Fruit fly (Drosophila melanogaster) S2 (cell line): ENCODE data around the gene CG14401.

ENCODE experiments used
- CG8478 ChIP-seq: fragments of >200 bp; optimal IDR thresholded peaks from 2 replicates; lab custom pipeline; 2018
- CTCF ChIP-seq, 2 experiments: fragments of >200 bp; optimal IDR thresholded peaks; 2 replicates each; lab custom pipeline; 2018

The CG14401 gene

dm6 chr2L:20904327-20904726, 34.7 kb downstream of the CG14401 start:
- TF ChIP-seq CG8478 = no peak
- no peak for TF ChIP-seq CTCF (optimal IDR thresholded peaks at IDR 0.05; lab: Kevin White, UChicago)

- TF ChIP-seq CTCF (optimal IDR thresholded peaks at IDR 0.05; lab: Kevin White, UChicago) (no peak), CG8478 (no peak)
These were observed 35.4 kb downstream of the CG14401 start for dm6 chr2L:20905025-20905424.

DNA sequence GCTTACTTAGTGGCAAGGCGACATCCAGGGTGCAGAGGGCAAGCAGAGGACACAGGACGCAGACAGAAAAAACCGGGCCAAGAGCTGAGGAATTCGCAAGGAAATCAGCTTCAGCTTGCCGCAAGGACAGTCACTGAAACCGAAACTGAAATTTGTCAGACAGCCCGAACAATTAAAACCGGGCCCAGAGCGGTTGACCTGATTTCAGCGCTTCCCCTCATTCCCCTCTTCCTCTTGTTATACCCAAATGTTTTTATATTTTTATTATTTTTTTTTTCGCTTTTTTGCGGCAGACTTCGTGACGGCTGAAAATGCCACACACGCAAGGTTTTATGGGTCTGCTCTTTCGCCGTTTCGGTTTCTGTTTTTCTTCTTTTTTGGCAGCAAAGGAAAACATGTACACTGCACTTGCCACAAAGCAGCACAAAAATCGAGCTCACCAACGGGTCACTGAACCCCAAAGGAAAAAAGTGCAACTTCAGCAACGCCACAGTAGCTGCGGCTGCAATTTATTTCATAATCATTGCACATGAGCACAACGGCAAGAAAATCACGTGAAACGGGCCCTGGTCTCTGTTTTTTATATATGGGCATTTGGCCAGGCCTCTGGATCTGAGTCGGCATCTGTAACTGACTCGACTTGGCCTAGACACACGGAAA, 38.5 kb downstream of the CG14401 start:
- TF ChIP-seq CTCF (optimal IDR thresholded peaks at IDR 0.05; lab: Kevin White, UChicago) (no peak), CG8478 (no peak)

- TF ChIP-seq CG8478 (no peak), CTCF (optimal IDR thresholded peaks at IDR 0.05; lab: Kevin White, UChicago) (no peak)
These were observed 39.6 kb downstream of the CG14401 start for dm6 chr2L:20909301-20909700.

DNA sequence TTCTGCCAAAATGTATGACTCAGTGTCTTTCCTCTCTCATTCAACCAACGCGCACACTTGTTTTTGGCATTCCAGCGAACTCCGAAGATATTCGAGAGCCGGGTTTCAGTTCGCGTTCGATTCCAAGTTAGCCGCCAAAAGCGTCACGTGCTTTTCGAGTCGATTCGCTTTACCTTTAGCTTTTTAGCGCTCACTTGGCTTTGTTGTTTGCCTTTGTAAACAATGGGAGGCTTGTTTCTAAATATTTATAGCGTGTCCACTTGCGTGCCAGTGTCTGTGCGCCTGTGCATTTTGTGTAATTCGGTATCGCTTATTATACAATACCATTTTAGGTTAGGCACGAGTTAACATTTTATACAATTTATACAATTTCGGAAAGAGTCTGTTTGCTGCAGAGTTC, 41.7 kb downstream of the CG14401 start:
- TF ChIP-seq CTCF (optimal IDR thresholded peaks at IDR 0.05; lab: Kevin White, UChicago) (no peak), CG8478 (no peak)

dm6 chr2L:20912789-20913300, 43.2 kb downstream of the CG14401 start:
- TF ChIP-seq CTCF (optimal IDR thresholded peaks at IDR 0.05; lab: Kevin White, UChicago) (no peak), CG8478 (no peak)

DNA sequence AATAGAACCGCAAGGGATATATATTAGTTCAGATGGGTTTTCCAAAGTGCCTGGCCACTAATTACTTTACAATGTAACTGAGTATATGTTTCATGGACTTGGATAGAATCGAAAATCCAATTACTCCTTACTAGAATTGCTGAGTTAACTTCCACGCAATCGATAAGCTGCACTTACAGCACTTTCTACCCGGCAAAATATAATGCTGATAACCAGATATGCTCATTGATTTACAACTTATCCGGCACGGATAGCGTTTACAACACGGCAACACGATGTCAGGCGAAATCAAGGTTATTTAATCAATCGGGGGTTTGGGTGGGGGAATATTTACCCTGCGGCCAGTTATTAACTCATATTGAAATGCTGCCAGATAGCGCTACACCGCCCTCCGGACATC, 43.9 kb downstream of the CG14401 start:
- TF ChIP-seq CTCF (optimal IDR thresholded peaks at IDR 0.05; lab: Kevin White, UChicago) (no peak), CG8478 (no peak)

- TF ChIP-seq CTCF (optimal IDR thresholded peaks at IDR 0.05; lab: Kevin White, UChicago) (no peak), CG8478 (no peak)
These were observed 45.6 kb downstream of the CG14401 start for dm6 chr2L:20915224-20915623.

dm6 chr2L:20916672-20917209, 47.1 kb downstream of the CG14401 start:
- TF ChIP-seq CG8478 (no peak), CTCF (optimal IDR thresholded peaks at IDR 0.05; lab: Kevin White, UChicago) (no peak)

DNA sequence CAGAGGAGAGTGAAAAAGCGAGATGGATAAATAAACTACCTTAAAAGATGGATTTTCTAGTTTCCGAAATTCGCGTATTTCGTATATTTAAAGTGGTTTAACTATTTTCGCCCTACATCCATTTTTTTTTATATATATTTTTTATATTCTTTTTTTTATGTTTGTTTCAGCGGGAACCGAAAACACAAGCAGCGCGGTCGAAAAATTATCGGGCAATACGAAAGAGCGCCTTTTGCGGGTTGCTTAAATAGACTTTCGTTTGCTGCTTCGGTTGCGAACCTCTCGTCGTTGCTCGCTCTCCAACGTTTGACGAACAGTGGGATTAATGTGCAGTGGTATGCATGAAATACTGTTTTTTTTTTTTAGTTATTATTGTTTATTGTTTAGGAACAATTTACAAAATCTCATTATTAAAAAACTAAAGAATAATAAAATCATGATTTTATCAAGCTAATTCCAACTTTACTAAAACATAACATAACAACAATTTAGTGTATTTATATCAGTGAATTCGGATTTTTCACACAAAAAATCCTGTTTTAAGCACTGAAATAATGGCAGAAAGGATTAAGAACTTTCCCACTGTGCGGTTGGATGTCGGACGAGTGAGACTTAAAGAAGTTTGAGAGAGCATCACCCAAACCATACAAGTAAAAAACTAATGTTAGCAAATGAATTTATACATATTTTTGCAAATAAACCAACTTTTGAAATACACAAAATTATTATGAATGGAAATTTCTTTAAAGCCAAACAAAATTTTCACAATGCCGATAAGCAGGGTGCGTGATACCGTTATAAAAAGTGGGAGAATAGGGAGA, 47.8 kb downstream of the CG14401 start:
- TF ChIP-seq CG8478 (no peak), CTCF (optimal IDR thresholded peaks at IDR 0.05; lab: Kevin White, UChicago) (no peak)

dm6 chr2L:20918056-20918674, 48.5 kb downstream of the CG14401 start:
- TF ChIP-seq CTCF (optimal IDR thresholded peaks at IDR 0.05; lab: Kevin White, UChicago) = no peak
- no peak for TF ChIP-seq CG8478

dm6 chr2L:20918733-20919132, 49.1 kb downstream of the CG14401 start, which contains the start of the genes CG43739 and sky:
Gene CG43739, minus strand, starts transcription at chr2L:20918931.
Gene sky, minus strand, starts transcription at chr2L:20918931.
- no peak for TF ChIP-seq CG8478
- TF ChIP-seq CTCF (optimal IDR thresholded peaks at IDR 0.05; lab: Kevin White, UChicago) = peak in 1 of 2 experiments; percentile 37
